Worm (Caenorhabditis elegans) whole organism, young adult: ENCODE data around the gene gst-31.

Source experiments
- B0336.3 ChIP-seq: fragments of 200-800 bp; sonication (Bioruptor generic); IDR thresholded peaks from 2 replicates; pipeline ENCODE4 v1.3.6; 2022; ENCODE audit warnings: missing genetic modification characterization, missing compliant biosample characterization
- D2030.7 ChIP-seq: fragments of 200-800 bp; sonication (Bioruptor generic); IDR thresholded peaks from 2 replicates; pipeline ENCODE4 v1.3.6; 2022; ENCODE audit warnings: missing genetic modification reagents, missing genetic modification characterization, missing compliant biosample characterization
- F23B12.7 ChIP-seq: sonication (generic microtip); optimal IDR thresholded peaks from 2 replicates; lab custom pipeline; 2017; ENCODE audit warnings: missing genetic modification characterization, mild to moderate bottlenecking, missing compliant biosample characterization, antibody characterized with exemption, moderate library complexity; ENCODE audit not compliant: insufficient read depth
- F37B4.10 ChIP-seq: fragments of 200-800 bp; sonication (Bioruptor generic); IDR thresholded peaks from 2 replicates; pipeline ENCODE4 v1.3.6; 2022; ENCODE audit warnings: missing genetic modification characterization, missing compliant biosample characterization
- F39B2.1 ChIP-seq: fragments of 200-800 bp; sonication (Bioruptor generic); IDR thresholded peaks from 2 replicates; pipeline ENCODE4 v1.3.6; 2022; ENCODE audit warnings: missing genetic modification reagents, missing genetic modification characterization, missing compliant biosample characterization
- K12H6.12 ChIP-seq: fragments of 200-800 bp; sonication (Bioruptor generic); optimal IDR thresholded peaks from 2 replicates; lab custom pipeline; 2018; ENCODE audit warnings: mild to moderate bottlenecking, missing genetic modification characterization, missing compliant biosample characterization
- Y79H2A.3 ChIP-seq: fragments of 200-800 bp; sonication (Bioruptor generic); conservative IDR thresholded peaks from 2 replicates; pipeline ENCODE4 v1.3.6; 2022; ENCODE audit warnings: missing genetic modification reagents, missing genetic modification characterization, missing compliant biosample characterization
- Y95B8A.8 ChIP-seq: fragments of 200-800 bp; sonication (Bioruptor generic); IDR thresholded peaks from 2 replicates; pipeline ENCODE4 v1.3.6; 2022; ENCODE audit warnings: missing genetic modification reagents, missing genetic modification characterization, missing compliant biosample characterization
- akir-1 ChIP-seq: fragments of 200-800 bp; sonication (Bioruptor generic); optimal IDR thresholded peaks from 2 replicates; lab custom pipeline; 2018; ENCODE audit warnings: mild to moderate bottlenecking, missing genetic modification characterization, moderate library complexity, missing compliant biosample characterization
- ama-1 ChIP-seq, 3 experiments: fragments of 150-350 bp in 1 of 3; sonication (generic microtip) in 2 of 3; optimal IDR thresholded peaks; 2 replicates each; lab custom pipeline; 2014 to 2018; ENCODE audit warnings: missing biosample characterization in 2 of 3, missing genetic modification characterization in 2 of 3, missing genetic modification reagents in 2 of 3
- aptf-3 ChIP-seq: fragments of 200-800 bp; sonication (Bioruptor generic); IDR thresholded peaks from 2 replicates; pipeline ENCODE4 v1.3.6; 2022; ENCODE audit warnings: missing genetic modification characterization, missing compliant biosample characterization
- bed-1 ChIP-seq: fragments of 200-800 bp; sonication (Bioruptor generic); IDR thresholded peaks from 2 replicates; pipeline ENCODE4 v1.3.6; 2022; ENCODE audit warnings: missing genetic modification reagents, missing genetic modification characterization, missing compliant biosample characterization
- cebp-1 ChIP-seq, 2 experiments: fragments of 200-800 bp in 1 of 2; sonication (Bioruptor generic) in 1 of 2; sonication (generic microtip) in 1 of 2; IDR thresholded peaks in 1 of 2; optimal IDR thresholded peaks in 1 of 2; 2 replicates each; pipeline versions ENCODE4 v1.3.6 to Lab custom; 2017 to 2022; ENCODE audit warnings: missing compliant biosample characterization in 2 of 2, missing genetic modification characterization in 2 of 2, mild to moderate bottlenecking in 1 of 2, missing genetic modification reagents in 1 of 2, moderate library complexity in 1 of 2
- ceh-100 ChIP-seq: fragments of 200-800 bp; sonication (Bioruptor generic); IDR thresholded peaks from 2 replicates; pipeline ENCODE4 v1.3.6; 2022; ENCODE audit warnings: missing genetic modification reagents, missing genetic modification characterization, missing compliant biosample characterization
- ceh-27 ChIP-seq: fragments of 200-800 bp; sonication (Bioruptor generic); optimal IDR thresholded peaks from 2 replicates; lab custom pipeline; 2018; ENCODE audit warnings: mild to moderate bottlenecking, missing genetic modification characterization, moderate library complexity, missing compliant biosample characterization
- dox-1 ChIP-seq: fragments of 200-800 bp; sonication (Bioruptor generic); IDR thresholded peaks from 2 replicates; pipeline ENCODE4 v1.3.6; 2022; ENCODE audit warnings: missing genetic modification reagents, missing genetic modification characterization, missing compliant biosample characterization
- dpl-1 ChIP-seq: fragments of 150-350 bp; optimal IDR thresholded peaks from 2 replicates; lab custom pipeline; 2014; ENCODE audit warnings: missing biosample characterization, missing genetic modification reagents, missing genetic modification characterization
- efl-1 ChIP-seq: fragments of 150-350 bp; optimal IDR thresholded peaks from 2 replicates; lab custom pipeline; 2014; ENCODE audit warnings: missing biosample characterization, missing genetic modification reagents, missing genetic modification characterization
- egrh-3 ChIP-seq: fragments of 200-800 bp; sonication (Bioruptor generic); IDR thresholded peaks from 2 replicates; pipeline ENCODE4 v1.3.6; 2022; ENCODE audit warnings: missing genetic modification reagents, missing genetic modification characterization, missing compliant biosample characterization
- ekl-4 ChIP-seq: fragments of 200-800 bp; sonication (Bioruptor generic); IDR thresholded peaks from 2 replicates; pipeline ENCODE4 v1.3.6; 2022; ENCODE audit warnings: missing genetic modification reagents, missing genetic modification characterization, missing compliant biosample characterization
- hmg-1.2 ChIP-seq: fragments of 200-800 bp; sonication (Bioruptor generic); IDR thresholded peaks from 2 replicates; pipeline ENCODE4 v1.3.6; 2022; ENCODE audit warnings: missing genetic modification reagents, missing genetic modification characterization, missing compliant biosample characterization
- hmg-20 ChIP-seq: fragments of 200-800 bp; sonication (Bioruptor generic); IDR thresholded peaks from 2 replicates; pipeline ENCODE4 v1.3.6; 2022; ENCODE audit warnings: missing genetic modification reagents, missing genetic modification characterization, missing compliant biosample characterization
- lin-26 ChIP-seq: fragments of 200-800 bp; sonication (Bioruptor generic); IDR thresholded peaks from 2 replicates; pipeline ENCODE4 v1.3.6; 2022; ENCODE audit warnings: missing genetic modification reagents, missing genetic modification characterization, missing compliant biosample characterization
- lin-35 ChIP-seq, 3 experiments: fragments of 150-350 bp in 2 of 3; sonication (generic microtip) in 1 of 3; optimal IDR thresholded peaks; 2 replicates each; lab custom pipeline; 2014 to 2018; ENCODE audit warnings: missing biosample characterization in 3 of 3, missing genetic modification characterization in 3 of 3, missing genetic modification reagents in 3 of 3
- lin-40 ChIP-seq: sonication (generic microtip); optimal IDR thresholded peaks from 2 replicates; lab custom pipeline; 2016; ENCODE audit warnings: missing genetic modification characterization, mild to moderate bottlenecking, missing compliant biosample characterization, missing genotype, missing genetic modification reagents
- lin-54 ChIP-seq: fragments of 200-800 bp; sonication (Bioruptor generic); optimal IDR thresholded peaks from 2 replicates; lab custom pipeline; 2018; ENCODE audit warnings: mild to moderate bottlenecking, missing genetic modification characterization, missing compliant biosample characterization
- madf-6 ChIP-seq: fragments of 200-800 bp; sonication (Bioruptor generic); IDR thresholded peaks from 2 replicates; pipeline ENCODE4 v1.3.6; 2022; ENCODE audit warnings: missing genetic modification reagents, missing genetic modification characterization, missing compliant biosample characterization
- mel-28 ChIP-seq: sonication (generic microtip); optimal IDR thresholded peaks from 2 replicates; lab custom pipeline; 2016; ENCODE audit warnings: borderline replicate concordance, mild to moderate bottlenecking, missing genetic modification characterization, missing compliant biosample characterization
- nfyb-1 ChIP-seq: fragments of 200-800 bp; sonication (Bioruptor generic); IDR thresholded peaks from 2 replicates; pipeline ENCODE4 v1.3.6; 2022; ENCODE audit warnings: missing genetic modification reagents, missing genetic modification characterization, missing compliant biosample characterization
- nhr-179 ChIP-seq: sonication (generic microtip); optimal IDR thresholded peaks from 2 replicates; lab custom pipeline; 2016; ENCODE audit warnings: mild to moderate bottlenecking, missing genetic modification characterization, missing compliant biosample characterization
- nhr-80 ChIP-seq: sonication (generic microtip); optimal IDR thresholded peaks from 2 replicates; lab custom pipeline; 2016; ENCODE audit warnings: missing genetic modification characterization, missing compliant biosample characterization
- pha-4 ChIP-seq: fragments of 150-350 bp; sonication (generic microtip); optimal IDR thresholded peaks from 2 replicates; lab custom pipeline; 2014; ENCODE audit warnings: missing biosample characterization, missing genetic modification reagents, missing genetic modification characterization
- repo-1 ChIP-seq: sonication (generic microtip); optimal IDR thresholded peaks from 2 replicates; lab custom pipeline; 2017; ENCODE audit warnings: mild to moderate bottlenecking, missing genetic modification characterization, missing compliant biosample characterization
- sea-2 ChIP-seq: fragments of 200-800 bp; sonication (Bioruptor generic); IDR thresholded peaks from 2 replicates; pipeline ENCODE4 v1.3.6; 2022; ENCODE audit warnings: missing genetic modification characterization, missing compliant biosample characterization
- snpc-3.4 ChIP-seq: sonication (generic microtip); optimal IDR thresholded peaks from 2 replicates; lab custom pipeline; 2017; ENCODE audit warnings: missing genetic modification characterization, mild to moderate bottlenecking, missing compliant biosample characterization, antibody characterized with exemption, moderate library complexity, missing genotype, missing genetic modification reagents
- sptf-2 ChIP-seq: fragments of 200-800 bp; sonication (Bioruptor generic); optimal IDR thresholded peaks from 2 replicates; lab custom pipeline; 2018; ENCODE audit warnings: mild to moderate bottlenecking, missing genetic modification characterization, missing compliant biosample characterization
- tlf-1 ChIP-seq: fragments of 200-800 bp; sonication (Bioruptor generic); optimal IDR thresholded peaks from 2 replicates; lab custom pipeline; 2018; ENCODE audit warnings: mild to moderate bottlenecking, missing genetic modification characterization, missing compliant biosample characterization
- unc-62 ChIP-seq: fragments of 150-350 bp; optimal IDR thresholded peaks from 2 replicates; lab custom pipeline; 2014; ENCODE audit warnings: missing biosample characterization, missing genetic modification reagents, missing genetic modification characterization
- zfh-2 ChIP-seq: fragments of 200-800 bp; sonication (Bioruptor generic); conservative IDR thresholded peaks from 2 replicates; pipeline ENCODE4 v1.3.6; 2022; ENCODE audit warnings: missing genetic modification reagents, missing genetic modification characterization, missing compliant biosample characterization
- zim-3 ChIP-seq: sonication (generic microtip); optimal IDR thresholded peaks from 2 replicates; lab custom pipeline; 2017; ENCODE audit warnings: mild to moderate bottlenecking, missing genetic modification characterization, moderate library complexity, missing compliant biosample characterization
- ztf-25 ChIP-seq: fragments of 200-800 bp; sonication (Bioruptor generic); IDR thresholded peaks from 2 replicates; pipeline ENCODE4 v1.3.6; 2022; ENCODE audit warnings: missing genetic modification reagents, missing genetic modification characterization, missing compliant biosample characterization
- ztf-26 ChIP-seq: sonication (generic microtip); optimal IDR thresholded peaks from 2 replicates; lab custom pipeline; 2017; ENCODE audit warnings: missing genetic modification characterization, missing compliant biosample characterization

The gst-31 gene

ce11 chrII:15212260-15212914 lies 37.6 kb upstream of the gst-31 start:
- peak; percentile 62 for TF ChIP-seq lin-40 (tag; lab: Kevin White, UChicago)
- TF ChIP-seq sptf-2, result no peak
- TF ChIP-seq repo-1 (tag; lab: Kevin White, UChicago), result no peak
- peak; percentile 54 for TF ChIP-seq ceh-27 (GFP tag; lab: Kevin White, UChicago)
- TF ChIP-seq hmg-1.2 (GFP tag; lab: Robert Waterston, UW), result 0 out of 2 replicates have a peak, but pooled peaks have one; percentile 17
- no peak for TF ChIP-seq cebp-1 (GFP tag; IDR thresholded peaks at IDR 0.05; lab: Robert Waterston, UW)
- peak; percentile 61 for TF ChIP-seq cebp-1 (tag; optimal IDR thresholded peaks at IDR 0.05; lab: Kevin White, UChicago)
- TF ChIP-seq B0336.3, result peak; percentile 24; the same call in 1 of the 2 replicates
- TF ChIP-seq nhr-179 (tag; lab: Kevin White, UChicago), result no peak
- TF ChIP-seq tlf-1 (GFP tag; lab: Kevin White, UChicago), result no peak
- TF ChIP-seq bed-1, result no peak
- no peak for TF ChIP-seq snpc-3.4 (tag; lab: Kevin White, UChicago)
- peak; percentile 80 for TF ChIP-seq ztf-26 (tag; lab: Kevin White, UChicago)
- no peak for TF ChIP-seq aptf-3 (GFP tag; lab: Robert Waterston, UW)
- 0 out of 2 replicates have a peak, but pooled peaks have one; percentile 45 for TF ChIP-seq nfyb-1 (GFP tag; lab: Robert Waterston, UW)

- 0 out of 2 replicates have a peak, but pooled peaks have one; percentile 28 for TF ChIP-seq zfh-2 (GFP tag; lab: Robert Waterston, UW)
- TF ChIP-seq Y79H2A.3 (GFP tag; lab: Robert Waterston, UW), result no peak
- peak; percentile 41; the same call in 1 of the 2 replicates for TF ChIP-seq hmg-1.2 (GFP tag; lab: Robert Waterston, UW)
- TF ChIP-seq ama-1 (optimal IDR thresholded peaks at IDR 0.05; lab: Kevin White, UChicago), result no peak
- TF ChIP-seq ama-1 (GFP tag; optimal IDR thresholded peaks at IDR 0.05; lab: Kevin White, UChicago), result peak in 1 of 2 experiments; percentile 1
- TF ChIP-seq zim-3, result no peak
- TF ChIP-seq nhr-80 (tag; lab: Kevin White, UChicago), result no peak
These were observed 34.5 kb upstream of the gst-31 start for ce11 chrII:15209309-15209708.

- TF ChIP-seq F39B2.1 (GFP tag; lab: Robert Waterston, UW), result no peak
- TF ChIP-seq mel-28 (tag; lab: Kevin White, UChicago), result no peak
- no peak for TF ChIP-seq dox-1 (GFP tag; lab: Robert Waterston, UW)
- TF ChIP-seq hmg-20 (GFP tag; lab: Robert Waterston, UW), result no peak
- no peak for TF ChIP-seq unc-62 (GFP tag; lab: Kevin White, UChicago)
- TF ChIP-seq F37B4.10 (GFP tag; lab: Robert Waterston, UW), result no peak
- TF ChIP-seq bed-1, result no peak
- TF ChIP-seq repo-1 (tag; lab: Kevin White, UChicago), result no peak
- TF ChIP-seq Y95B8A.8, result no peak
These were observed 34.1 kb upstream of the gst-31 start for ce11 chrII:15208874-15209273.

DNA sequence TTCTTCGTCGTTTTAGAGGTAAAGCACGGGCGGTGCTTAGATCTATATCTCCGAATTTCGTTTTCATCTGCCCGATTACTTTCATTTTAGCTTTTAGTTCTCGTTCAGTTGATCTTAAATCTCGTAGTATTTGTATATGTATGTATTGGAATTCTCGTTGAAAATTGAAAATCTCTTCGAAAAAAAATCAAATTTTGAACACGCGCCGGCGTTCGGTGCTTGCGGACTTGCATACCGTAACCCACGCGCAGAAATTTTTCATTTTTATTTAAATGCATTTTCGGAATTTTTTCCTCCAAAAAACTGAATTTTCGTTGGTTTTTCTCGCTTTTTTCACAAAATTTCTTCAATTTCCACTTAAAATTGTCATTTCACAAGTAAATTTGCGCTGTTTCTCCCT lies 33.4 kb upstream of the gst-31 start:
- peak; percentile 65 for TF ChIP-seq efl-1 (GFP tag; lab: Kevin White, UChicago)
- no peak for TF ChIP-seq ama-1 (optimal IDR thresholded peaks at IDR 0.05; lab: Kevin White, UChicago)
- TF ChIP-seq ama-1 (GFP tag; optimal IDR thresholded peaks at IDR 0.05; lab: Kevin White, UChicago), result no peak
- TF ChIP-seq K12H6.12 (tag; lab: Kevin White, UChicago), result no peak
- no peak for TF ChIP-seq ztf-25 (GFP tag; lab: Robert Waterston, UW)
- TF ChIP-seq egrh-3 (GFP tag; lab: Robert Waterston, UW), result no peak
- no peak for TF ChIP-seq ekl-4
- TF ChIP-seq dpl-1 (GFP tag; lab: Kevin White, UChicago), result peak; percentile 20
- TF ChIP-seq sptf-2, result no peak
- no peak for TF ChIP-seq ceh-100 (GFP tag; lab: Robert Waterston, UW)
- TF ChIP-seq sea-2, result no peak
- no peak for TF ChIP-seq lin-26 (GFP tag; lab: Robert Waterston, UW)
- no peak for TF ChIP-seq ceh-27 (GFP tag; lab: Kevin White, UChicago)
- peak; percentile 40; the same call in 1 of the 2 replicates for TF ChIP-seq madf-6 (GFP tag; lab: Robert Waterston, UW)
- peak; percentile 79 for TF ChIP-seq lin-54
- peak; percentile 19 for TF ChIP-seq F23B12.7
- TF ChIP-seq D2030.7 (GFP tag; lab: Robert Waterston, UW), result peak; percentile 52; the same call in 1 of the 2 replicates
- TF ChIP-seq akir-1 (GFP tag; lab: Kevin White, UChicago), result no peak
- no peak for TF ChIP-seq pha-4 (tag; lab: Kevin White, UChicago)
- peak in 1 of 3 experiments; percentile 46 for TF ChIP-seq lin-35 (GFP tag; optimal IDR thresholded peaks at IDR 0.05; lab: Kevin White, UChicago)
